Worm (Caenorhabditis elegans) whole organism, L4/young adult: ENCODE measurements around the gene rfip-1.

ENCODE experiments used
- W03F9.2 ChIP-seq: fragments of 150-350 bp; optimal IDR thresholded peaks from 2 replicates; lab custom pipeline; 2014; ENCODE audit warnings: missing biosample characterization, missing genetic modification characterization
- dao-5 ChIP-seq: sonication (generic microtip); optimal IDR thresholded peaks from 2 replicates; lab custom pipeline; 2016; ENCODE audit warnings: missing genotype, missing genetic modification characterization, moderate library complexity, missing compliant biosample characterization
- him-1 ChIP-seq: sonication (generic microtip); optimal IDR thresholded peaks from 2 replicates; lab custom pipeline; 2016; ENCODE audit warnings: missing genotype, missing genetic modification reagents, missing genetic modification characterization, missing compliant biosample characterization

rfip-1 gene

ce11 chrII:5884252-5884651, at the start of gene rfip-1:
rfip-1 (plus strand) TSS chrII:5884552.
- TF ChIP-seq dao-5 (tag; lab: Kevin White, UChicago) (no peak), him-1 (no peak), W03F9.2 (tag; lab: Kevin White, UChicago) (no peak)

DNA sequence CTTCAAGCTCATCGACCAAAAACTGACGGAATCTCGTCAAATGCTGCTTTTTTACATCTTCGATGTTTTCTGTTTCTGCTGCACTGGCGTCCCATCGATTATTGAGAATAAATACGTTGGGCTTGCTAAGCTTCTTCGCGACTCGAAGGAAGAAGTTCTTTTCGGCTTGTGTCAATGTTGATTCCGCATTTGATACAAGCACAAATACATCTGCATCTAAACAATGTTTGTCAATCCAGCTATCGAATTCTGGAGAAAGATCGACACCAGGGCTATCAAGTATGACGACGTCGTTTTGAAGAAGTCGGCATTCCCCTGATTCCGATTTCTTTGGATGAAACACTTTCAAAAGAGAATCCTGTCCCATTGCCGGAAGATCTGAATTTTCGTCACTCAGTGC, 49.2 kb upstream of the rfip-1 start:
- TF ChIP-seq him-1 (no peak), dao-5 (tag; lab: Kevin White, UChicago) (no peak), W03F9.2 (tag; lab: Kevin White, UChicago) (no peak)

DNA sequence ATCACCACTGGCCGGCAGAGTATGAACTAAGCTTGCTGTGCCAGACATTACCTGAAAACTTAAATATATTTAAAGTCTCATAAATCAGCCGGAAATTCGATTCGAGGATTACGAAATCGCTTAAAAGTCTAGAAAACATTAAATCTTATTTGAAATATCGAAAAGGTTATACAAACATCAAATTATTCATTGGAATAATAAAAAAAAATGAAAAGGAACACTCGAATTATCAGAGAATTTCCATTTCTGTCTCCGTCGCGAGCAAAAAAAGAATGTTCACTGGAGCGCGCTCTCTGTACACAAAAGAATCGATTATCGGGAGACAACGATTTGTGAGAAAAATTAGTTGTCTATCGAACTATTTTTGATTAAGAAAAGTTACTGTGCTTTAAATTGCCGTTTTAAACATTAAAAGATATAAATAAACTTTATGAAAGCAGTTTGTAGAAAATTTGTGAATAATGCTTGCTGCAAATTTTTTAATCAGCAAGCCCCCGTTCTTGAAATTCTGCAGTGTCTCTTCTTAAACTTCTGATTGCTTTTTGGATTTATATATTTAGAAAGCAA, 48.1 kb upstream of the rfip-1 start, which contains the start of gene fzo-1:
TSS of gene fzo-1 (minus strand) at position 51 of the 567 bp plus-strand sequence.
- no peak for TF ChIP-seq him-1
- TF ChIP-seq W03F9.2 (tag; lab: Kevin White, UChicago) = peak; percentile 34

DNA sequence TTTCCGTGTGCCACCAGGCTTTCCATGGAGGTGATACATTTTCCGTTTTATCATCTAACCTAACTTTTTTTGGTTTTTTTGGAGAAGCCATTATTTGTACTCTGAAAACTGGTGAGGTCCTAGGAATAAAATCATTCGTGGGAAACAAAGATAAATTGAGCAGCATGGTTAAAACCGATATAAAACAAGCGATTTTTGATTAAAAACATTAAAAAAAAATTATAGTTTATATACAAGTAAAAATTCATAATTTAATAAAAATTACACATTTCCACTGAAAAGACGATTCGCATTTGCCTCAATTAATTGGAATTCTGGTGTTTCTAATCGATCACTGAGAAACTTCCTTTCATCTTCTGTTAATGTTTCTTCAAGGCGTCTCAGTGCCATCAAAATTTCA, 45.9 kb upstream of the rfip-1 start, which contains the start of gene ZK1248.15:
TSS of gene ZK1248.15 (minus strand) at position 101 of the 400 bp plus-strand sequence.
- TF ChIP-seq dao-5 (tag; lab: Kevin White, UChicago) (no peak), W03F9.2 (tag; lab: Kevin White, UChicago) (no peak), him-1 (no peak)

DNA sequence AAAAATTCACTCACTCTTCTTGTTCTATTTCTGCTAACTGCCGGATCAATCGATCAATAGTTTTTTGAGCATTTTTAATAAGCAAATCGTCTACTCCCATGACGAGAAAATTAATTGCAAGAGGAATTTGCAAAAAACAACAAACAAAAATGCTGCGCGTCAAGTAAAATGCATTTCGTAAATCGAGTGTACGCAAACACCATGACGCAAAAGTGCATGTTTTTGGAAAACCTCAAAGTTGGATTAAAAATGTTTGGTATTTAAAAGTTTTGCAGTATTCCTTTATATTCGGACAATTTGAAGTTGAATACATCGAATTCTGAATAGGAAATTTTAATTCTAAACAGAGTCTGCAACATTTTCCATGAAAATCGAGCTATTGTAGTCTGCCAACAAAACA, 45.1 kb upstream of the rfip-1 start, which contains the start of gene ZK1248.19:
TSS of gene ZK1248.19 (minus strand) at position 188 of the 400 bp plus-strand sequence.
- TF ChIP-seq dao-5 (tag; lab: Kevin White, UChicago) (no peak), W03F9.2 (tag; lab: Kevin White, UChicago) (peak; percentile 38), him-1 (no peak)

- TF ChIP-seq W03F9.2 (tag; lab: Kevin White, UChicago) (no peak), him-1 (no peak), dao-5 (tag; lab: Kevin White, UChicago) (no peak)
These were observed 43.3 kb upstream of the rfip-1 start, which contains the start of gene lec-5 for ce11 chrII:5841053-5841547. lec-5 (minus strand) TSS chrII:5841103.

DNA sequence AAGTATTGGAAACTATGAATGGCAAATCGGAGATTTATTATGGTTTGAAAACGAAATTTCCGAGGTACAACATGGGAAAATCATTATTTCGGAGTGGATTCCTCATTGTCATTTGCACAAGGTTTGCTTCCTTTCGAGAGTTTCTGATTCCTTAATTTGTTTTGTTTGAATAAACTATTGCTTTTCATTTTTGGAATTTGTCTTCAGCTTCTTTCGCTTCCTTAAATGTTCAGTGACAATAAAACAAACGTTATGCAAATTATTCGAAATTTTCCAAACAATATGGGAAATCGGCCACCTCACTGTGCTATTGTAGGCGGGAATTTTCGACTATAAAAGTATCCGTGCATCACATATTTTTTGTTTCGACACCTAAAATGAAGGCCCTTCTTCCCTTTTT, 42.5 kb upstream of the rfip-1 start, which contains the start of gene nep-25:
TSS of gene nep-25 (plus strand) at position 375 of the 400 bp plus-strand sequence.
- TF ChIP-seq dao-5 (tag; lab: Kevin White, UChicago) (no peak), W03F9.2 (tag; lab: Kevin White, UChicago) (no peak), him-1 (no peak)

DNA sequence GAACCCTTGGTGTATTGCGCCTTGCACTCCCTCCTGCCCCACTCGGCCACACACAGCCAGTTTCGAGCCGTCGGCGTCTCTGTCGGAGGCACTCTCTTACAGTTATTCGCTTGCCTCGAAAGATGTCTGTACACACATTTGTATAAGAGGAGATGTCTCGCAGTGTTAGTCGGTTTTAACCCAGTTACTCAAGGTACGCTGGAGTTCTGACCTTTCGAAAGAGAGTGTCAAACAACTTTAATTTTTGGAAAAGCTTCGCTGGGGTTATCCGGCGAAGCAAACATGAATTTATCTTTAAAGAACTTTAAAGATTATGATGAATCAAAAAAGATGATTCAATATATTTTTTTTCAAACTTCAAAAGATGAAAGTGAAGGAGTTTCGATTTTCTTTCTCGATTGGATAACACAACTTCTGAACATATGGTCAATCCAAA, 39.6 kb upstream of the rfip-1 start:
- TF ChIP-seq W03F9.2 (tag; lab: Kevin White, UChicago) = peak; percentile 97
- peak; percentile 99 for TF ChIP-seq him-1
- peak; percentile 92 for TF ChIP-seq dao-5 (tag; lab: Kevin White, UChicago)

DNA sequence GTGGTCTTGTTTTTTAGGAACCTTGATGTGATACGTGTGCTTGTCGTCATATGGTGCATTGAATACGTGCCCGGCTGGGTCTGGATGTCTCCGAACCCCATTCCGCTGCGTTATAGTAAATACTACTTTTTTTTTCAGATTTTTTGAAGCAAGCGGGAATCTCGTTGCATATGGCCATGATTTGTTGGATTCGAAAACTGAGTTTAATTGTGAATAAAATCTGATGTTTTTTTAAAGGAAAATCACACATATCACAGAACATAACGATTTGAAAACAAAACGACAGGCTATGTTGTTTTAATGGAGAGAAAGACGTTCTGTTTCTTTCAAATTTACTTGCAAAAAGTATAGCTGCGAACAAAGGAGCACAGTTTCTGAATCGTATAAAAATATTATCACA, 38.9 kb upstream of the rfip-1 start, which contains the start of the genes ZK1248.17 and H41C03.3:
TSS of gene ZK1248.17 (minus strand) at position 101 of the 400 bp plus-strand sequence.
TSS of gene H41C03.3 (plus strand) at position 337 of the 400 bp plus-strand sequence.
- TF ChIP-seq dao-5 (tag; lab: Kevin White, UChicago) (no peak), W03F9.2 (tag; lab: Kevin White, UChicago) (no peak), him-1 (no peak)

DNA sequence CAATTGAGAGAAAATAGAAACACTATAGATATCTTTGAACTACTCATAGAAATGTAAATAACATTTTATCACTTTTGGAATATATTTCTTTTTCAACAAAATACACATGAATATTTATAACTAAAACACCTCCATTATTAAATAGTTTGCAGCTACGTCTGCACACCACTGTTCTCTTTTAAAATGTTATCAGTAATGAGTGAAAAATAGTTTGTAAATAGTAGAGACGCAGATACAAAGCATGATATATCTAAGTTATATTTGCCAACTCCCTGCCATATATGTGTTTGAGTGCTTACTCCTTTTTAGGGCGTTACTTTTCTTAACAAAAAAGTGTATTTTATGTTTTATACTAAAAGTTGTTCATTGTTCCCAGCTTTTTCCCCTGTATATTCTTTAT, 38.2 kb upstream of the rfip-1 start:
- no peak for TF ChIP-seq him-1
- TF ChIP-seq W03F9.2 (tag; lab: Kevin White, UChicago) = no peak
- no peak for TF ChIP-seq dao-5 (tag; lab: Kevin White, UChicago)

DNA sequence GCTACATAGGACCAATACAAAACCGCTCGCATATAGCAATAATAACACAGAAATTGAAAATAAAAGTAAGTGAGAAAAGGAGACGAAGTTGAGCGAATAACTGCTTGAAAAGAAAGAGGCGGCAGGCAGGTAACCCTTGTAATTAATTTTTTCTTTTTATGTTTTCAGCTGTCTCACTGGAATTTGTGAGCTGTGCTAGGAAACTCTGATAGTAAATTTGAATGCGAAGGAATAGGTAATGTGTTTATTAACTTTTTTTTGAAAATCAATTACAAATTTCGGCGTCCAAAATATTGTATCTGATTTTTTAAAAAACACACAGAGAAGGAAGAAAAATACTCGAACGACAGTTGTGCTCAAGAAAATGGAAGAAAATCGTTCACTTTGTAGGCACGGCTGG, 32.3 kb upstream of the rfip-1 start, which contains the start of gene H41C03.2:
TSS of gene H41C03.2 (minus strand) at position 101 of the 400 bp plus-strand sequence.
- TF ChIP-seq W03F9.2 (tag; lab: Kevin White, UChicago) = no peak
- TF ChIP-seq him-1 = no peak
- TF ChIP-seq dao-5 (tag; lab: Kevin White, UChicago) = no peak

DNA sequence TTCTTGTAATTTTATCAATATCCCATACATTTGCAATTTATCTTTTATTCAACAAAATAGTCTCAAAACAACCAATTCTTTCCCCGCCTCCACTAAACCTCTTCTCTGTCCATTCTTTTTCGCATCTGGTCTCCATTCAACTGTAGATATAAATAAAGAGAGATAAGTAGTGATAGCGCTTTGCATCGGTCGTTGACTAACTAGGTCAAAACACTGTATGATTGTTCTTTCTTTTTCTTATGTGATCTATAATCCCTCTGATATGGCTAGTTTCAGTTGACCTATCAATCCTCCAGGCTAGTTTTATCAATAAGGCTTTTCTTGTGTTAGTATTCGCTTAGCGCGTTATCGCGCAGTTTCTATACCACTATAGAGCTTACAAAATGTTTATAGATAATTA, 31.1 kb upstream of the rfip-1 start:
- TF ChIP-seq W03F9.2 (tag; lab: Kevin White, UChicago) (no peak), dao-5 (tag; lab: Kevin White, UChicago) (no peak), him-1 (no peak)

DNA sequence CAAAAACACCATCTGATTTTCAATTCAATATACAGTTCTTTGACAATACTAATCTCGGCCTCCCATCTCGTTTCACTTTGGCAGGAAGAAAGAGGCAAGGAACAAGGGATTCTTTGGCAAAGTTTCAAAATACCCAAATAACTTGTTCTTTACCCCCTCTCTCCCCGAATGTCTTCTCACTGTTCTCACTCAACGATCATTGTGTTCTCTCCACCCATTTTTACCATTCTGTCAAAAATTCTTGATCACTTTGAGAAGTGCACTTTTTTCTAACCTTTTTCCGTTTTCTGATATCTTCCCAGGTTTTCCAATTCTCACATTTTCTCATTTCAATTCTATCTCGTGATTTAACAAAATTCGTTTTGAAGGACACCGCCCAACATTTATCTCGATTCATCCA, 30.2 kb upstream of the rfip-1 start, which contains the start of gene H41C03.1:
TSS of gene H41C03.1 (plus strand) at position 301 of the 400 bp plus-strand sequence.
- no peak for TF ChIP-seq W03F9.2 (tag; lab: Kevin White, UChicago)
- no peak for TF ChIP-seq him-1
- no peak for TF ChIP-seq dao-5 (tag; lab: Kevin White, UChicago)

- TF ChIP-seq W03F9.2 (tag; lab: Kevin White, UChicago) = no peak
These were observed 26.0 kb upstream of the rfip-1 start, which contains the start of gene F55C12.4 for ce11 chrII:5858322-5858721. F55C12.4 (minus strand) TSS chrII:5858422.
